Worm (Caenorhabditis elegans) whole organism, L4 larva: ENCODE results near the gene C17F4.2.
A peak's percentile ranks its signal among the peaks of the same experiment; 100 is the strongest.

Experiments
- F26F4.8 ChIP-seq: fragments of 200-800 bp; sonication (Bioruptor generic); conservative IDR thresholded peaks from 2 replicates; pipeline ENCODE4 v1.3.6; 2022; ENCODE audit warnings: missing genetic modification characterization, missing compliant biosample characterization
- F44E2.7 ChIP-seq: fragments of 200-800 bp; sonication (Bioruptor generic); IDR thresholded peaks from 2 replicates; pipeline ENCODE4 v2.1.2; 2022; ENCODE audit warnings: missing genetic modification characterization, missing compliant biosample characterization
- R02D3.7 ChIP-seq: fragments of 150-350 bp; sonication (generic microtip); optimal IDR thresholded peaks from 3 replicates; lab custom pipeline; 2014; ENCODE audit warnings: missing biosample characterization, missing genetic modification characterization
- T20F7.1 ChIP-seq: fragments of 200-800 bp; sonication (Bioruptor generic); optimal IDR thresholded peaks from 2 replicates; lab custom pipeline; 2018; ENCODE audit warnings: mild to moderate bottlenecking, missing genetic modification characterization, missing compliant biosample characterization
- Y75B8A.6 ChIP-seq: fragments of 200-800 bp; sonication (Bioruptor generic); IDR thresholded peaks from 2 replicates; pipeline ENCODE4 v1.3.6; 2022; ENCODE audit warnings: missing genetic modification reagents, missing genetic modification characterization, missing compliant biosample characterization
- aha-1 ChIP-seq: fragments of 150-350 bp; peaks from one replicate; lab custom pipeline; 2014; ENCODE audit warnings: missing biosample characterization, missing genetic modification characterization
- arid-1 ChIP-seq: fragments of 200-800 bp; sonication (Bioruptor generic); conservative IDR thresholded peaks from 2 replicates; pipeline ENCODE4 v1.3.6; 2022; ENCODE audit warnings: missing genetic modification reagents, missing genetic modification characterization, missing compliant biosample characterization
- attf-4 ChIP-seq: sonication (generic microtip); optimal IDR thresholded peaks from 3 replicates; lab custom pipeline; 2017; ENCODE audit warnings: missing biosample characterization, missing genetic modification characterization
- ceh-20 ChIP-seq: fragments of 200-800 bp; sonication (Bioruptor generic); IDR thresholded peaks from 2 replicates; pipeline ENCODE4 v1.3.6; 2022; ENCODE audit warnings: missing genetic modification reagents, missing genetic modification characterization, missing compliant biosample characterization
- ceh-32 ChIP-seq: sonication (generic microtip); optimal IDR thresholded peaks from 2 replicates; lab custom pipeline; 2016; ENCODE audit warnings: mild to moderate bottlenecking, missing genetic modification characterization, missing compliant biosample characterization; ENCODE audit not compliant: poor library complexity
- ceh-82 ChIP-seq: sonication (generic microtip); optimal IDR thresholded peaks from 2 replicates; lab custom pipeline; 2017; ENCODE audit warnings: missing biosample characterization, missing genetic modification characterization
- daf-12 ChIP-seq: fragments of 150-350 bp; optimal IDR thresholded peaks from 2 replicates; lab custom pipeline; 2014; ENCODE audit warnings: missing biosample characterization, missing genetic modification reagents, missing genetic modification characterization
- daf-19 ChIP-seq: fragments of 200-800 bp; sonication (Bioruptor generic); conservative IDR thresholded peaks from 2 replicates; pipeline ENCODE4 v1.3.6; 2022; ENCODE audit warnings: missing genetic modification characterization, missing compliant biosample characterization
- dmd-6 ChIP-seq: fragments of 200-800 bp; sonication (Bioruptor generic); IDR thresholded peaks from 2 replicates; pipeline ENCODE4 v1.3.6; 2022; ENCODE audit warnings: missing genetic modification reagents, missing genetic modification characterization, missing compliant biosample characterization
- egl-27 ChIP-seq: sonication (generic microtip); optimal IDR thresholded peaks from 3 replicates; lab custom pipeline; 2017; ENCODE audit warnings: missing biosample characterization, missing genetic modification reagents, missing genetic modification characterization
- egl-43 ChIP-seq: fragments of 200-800 bp; sonication (Bioruptor generic); IDR thresholded peaks from 2 replicates; pipeline ENCODE4 v1.3.6; 2022; ENCODE audit warnings: missing genetic modification reagents, missing genetic modification characterization, missing compliant biosample characterization
- fkh-10 ChIP-seq: fragments of 150-350 bp; optimal IDR thresholded peaks from 2 replicates; lab custom pipeline; 2014; ENCODE audit warnings: missing biosample characterization, missing genetic modification reagents, missing genetic modification characterization
- fos-1 ChIP-seq: fragments of 150-350 bp; optimal IDR thresholded peaks from 2 replicates; lab custom pipeline; 2014; ENCODE audit warnings: missing biosample characterization, missing genetic modification characterization
- gei-8 ChIP-seq: fragments of 200-800 bp; sonication (Bioruptor generic); optimal IDR thresholded peaks from 2 replicates; lab custom pipeline; 2018; ENCODE audit warnings: mild to moderate bottlenecking, missing genetic modification characterization, missing compliant biosample characterization
- hlh-11 ChIP-seq: fragments of 200-800 bp; sonication (Bioruptor generic); optimal IDR thresholded peaks from 2 replicates; lab custom pipeline; 2018; ENCODE audit warnings: mild to moderate bottlenecking, missing genetic modification characterization, missing compliant biosample characterization
- hlh-30 ChIP-seq: sonication (generic microtip); optimal IDR thresholded peaks from 2 replicates; lab custom pipeline; 2017; ENCODE audit warnings: antibody characterized with exemption, mild to moderate bottlenecking, missing genetic modification characterization, missing compliant biosample characterization; ENCODE audit not compliant: insufficient read depth
- hmg-1.1 ChIP-seq: fragments of 200-800 bp; sonication (Bioruptor generic); IDR thresholded peaks from 2 replicates; pipeline ENCODE4 v1.3.6; 2022; ENCODE audit warnings: missing genetic modification reagents, missing genetic modification characterization, missing compliant biosample characterization
- lin-1 ChIP-seq: fragments of 200-800 bp; sonication (Bioruptor generic); IDR thresholded peaks from 2 replicates; pipeline ENCODE4 v1.3.6; 2022; ENCODE audit warnings: missing genetic modification reagents, missing genetic modification characterization, missing compliant biosample characterization
- lin-15B ChIP-seq: fragments of 150-350 bp; sonication (generic microtip); optimal IDR thresholded peaks from 3 replicates; lab custom pipeline; 2014; ENCODE audit warnings: missing biosample characterization, missing genetic modification characterization
- lin-29 ChIP-seq: fragments of 200-800 bp; sonication (Bioruptor generic); IDR thresholded peaks from 2 replicates; pipeline ENCODE4 v1.3.6; 2022; ENCODE audit warnings: missing genetic modification reagents, missing genetic modification characterization, missing compliant biosample characterization
- lin-38 ChIP-seq: fragments of 200-800 bp; sonication (Bioruptor generic); IDR thresholded peaks from 2 replicates; pipeline ENCODE4 v1.3.6; 2022; ENCODE audit warnings: missing genetic modification reagents, missing genetic modification characterization, missing compliant biosample characterization
- lir-3 ChIP-seq: sonication (generic microtip); optimal IDR thresholded peaks from 2 replicates; lab custom pipeline; 2016; ENCODE audit warnings: mild to moderate bottlenecking, missing genetic modification characterization, missing compliant biosample characterization
- madf-9 ChIP-seq: fragments of 200-800 bp; sonication (Bioruptor generic); conservative IDR thresholded peaks from 2 replicates; pipeline ENCODE4 v1.3.6; 2022; ENCODE audit warnings: missing genetic modification reagents, missing genetic modification characterization, missing compliant biosample characterization
- mdl-1 ChIP-seq, 2 experiments: fragments of 150-350 bp in 1 of 2; sonication (generic microtip) in 1 of 2; optimal IDR thresholded peaks; 2 replicates each; lab custom pipeline; 2014 to 2017; ENCODE audit warnings: missing biosample characterization in 2 of 2, missing genetic modification characterization in 2 of 2
- mxl-2 ChIP-seq: fragments of 200-800 bp; sonication (Bioruptor generic); conservative IDR thresholded peaks from 2 replicates; pipeline ENCODE4 v1.3.6; 2022; ENCODE audit warnings: missing genetic modification reagents, missing genetic modification characterization, missing compliant biosample characterization
- nhr-102 ChIP-seq: sonication (generic microtip); optimal IDR thresholded peaks from 2 replicates; lab custom pipeline; 2016; ENCODE audit warnings: mild to moderate bottlenecking, missing genetic modification characterization, moderate library complexity, missing compliant biosample characterization
- nhr-28 ChIP-seq: fragments of 150-350 bp; optimal IDR thresholded peaks from 2 replicates; lab custom pipeline; 2014; ENCODE audit warnings: missing biosample characterization, missing genetic modification characterization
- nhr-48 ChIP-seq: sonication (generic microtip); optimal IDR thresholded peaks from 2 replicates; lab custom pipeline; 2016; ENCODE audit warnings: mild to moderate bottlenecking, missing genetic modification characterization, missing compliant biosample characterization
- nhr-76 ChIP-seq: fragments of 150-350 bp; optimal IDR thresholded peaks from 2 replicates; lab custom pipeline; 2014; ENCODE audit warnings: missing biosample characterization, missing genetic modification characterization
- pha-4 ChIP-seq, 2 experiments: fragments of 150-350 bp in 1 of 2; fragments of 200-800 bp in 1 of 2; sonication (Bioruptor generic) in 1 of 2; IDR thresholded peaks in 1 of 2; optimal IDR thresholded peaks in 1 of 2; 2 replicates each; pipeline versions ENCODE4 v1.3.6 to Lab custom; 2014 to 2022; ENCODE audit warnings: missing genetic modification characterization in 2 of 2, missing genetic modification reagents in 2 of 2, missing biosample characterization in 1 of 2, missing compliant biosample characterization in 1 of 2
- pqm-1 ChIP-seq: sonication (generic microtip); optimal IDR thresholded peaks from 2 replicates; lab custom pipeline; 2017; ENCODE audit warnings: missing biosample characterization, missing genetic modification characterization
- set-16 ChIP-seq: fragments of 200-800 bp; sonication (Bioruptor generic); IDR thresholded peaks from 2 replicates; pipeline ENCODE4 v1.3.6; 2022; ENCODE audit warnings: missing genetic modification reagents, missing genetic modification characterization, missing compliant biosample characterization
- tag-97 ChIP-seq: fragments of 200-800 bp; sonication (Bioruptor generic); IDR thresholded peaks from 2 replicates; pipeline ENCODE4 v1.3.6; 2022; ENCODE audit warnings: missing genetic modification characterization, missing compliant biosample characterization
- tra-1 ChIP-seq: fragments of 200-800 bp; sonication (Bioruptor generic); IDR thresholded peaks from 2 replicates; pipeline ENCODE4 v1.3.6; 2022; ENCODE audit warnings: missing genetic modification reagents, missing genetic modification characterization, missing compliant biosample characterization
- unc-130 ChIP-seq: sonication (generic microtip); optimal IDR thresholded peaks from 2 replicates; lab custom pipeline; 2016; ENCODE audit warnings: missing genetic modification reagents, missing genetic modification characterization, missing compliant biosample characterization
- unc-39 ChIP-seq: sonication (generic microtip); optimal IDR thresholded peaks from 2 replicates; lab custom pipeline; 2017; ENCODE audit warnings: missing biosample characterization, missing genetic modification characterization
- vab-7 ChIP-seq: fragments of 200-800 bp; sonication (Bioruptor generic); IDR thresholded peaks from 2 replicates; pipeline ENCODE4 v1.3.6; 2022; ENCODE audit warnings: missing genetic modification reagents, missing genetic modification characterization, missing compliant biosample characterization
- zfp-2 ChIP-seq: sonication (generic microtip); optimal IDR thresholded peaks from 2 replicates; lab custom pipeline; 2016; ENCODE audit warnings: mild to moderate bottlenecking, missing genetic modification characterization, missing compliant biosample characterization
- ztf-7 ChIP-seq: fragments of 150-350 bp; optimal IDR thresholded peaks from 2 replicates; lab custom pipeline; 2014; ENCODE audit warnings: missing biosample characterization, missing genetic modification characterization

Gene C17F4.2

DNA sequence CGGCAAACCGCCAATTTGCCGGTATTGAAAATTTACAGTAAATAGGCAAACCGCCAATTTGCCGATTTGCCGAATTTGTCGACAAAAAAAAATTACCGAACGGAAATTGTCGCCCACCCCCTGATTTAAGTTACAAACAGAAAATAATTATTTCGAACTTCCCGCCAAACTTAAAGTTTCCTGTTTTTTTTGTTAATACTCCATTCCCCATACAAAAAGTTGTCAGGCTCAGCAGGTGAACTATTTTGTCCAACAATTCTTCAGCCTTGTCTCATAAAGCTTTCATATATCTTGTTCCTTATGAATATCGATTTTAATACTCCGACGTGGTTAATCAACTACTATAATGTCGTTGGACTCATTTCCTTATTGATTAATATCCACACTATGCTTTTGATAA is 45.1 kb upstream of the C17F4.2 start, which contains the start of gene sri-50:
TSS of gene sri-50 (plus strand) at position 301 of the 400 bp plus-strand sequence.
- TF ChIP-seq F44E2.7 (GFP tag; lab: Robert Waterston, UW) (no peak), F26F4.8 (no peak), aha-1 (tag; lab: Kevin White, UChicago) (peak; percentile 5)

ce11 chrII:3206423-3206989 is 42.0 kb upstream of the C17F4.2 start, which contains the start of the genes ZC239.20 and ZC239.21:
ZC239.20 (minus strand) TSS chrII:3206523.
ZC239.21 (plus strand) TSS chrII:3206939.
- TF ChIP-seq R02D3.7 (tag; lab: Kevin White, UChicago) = no peak

DNA sequence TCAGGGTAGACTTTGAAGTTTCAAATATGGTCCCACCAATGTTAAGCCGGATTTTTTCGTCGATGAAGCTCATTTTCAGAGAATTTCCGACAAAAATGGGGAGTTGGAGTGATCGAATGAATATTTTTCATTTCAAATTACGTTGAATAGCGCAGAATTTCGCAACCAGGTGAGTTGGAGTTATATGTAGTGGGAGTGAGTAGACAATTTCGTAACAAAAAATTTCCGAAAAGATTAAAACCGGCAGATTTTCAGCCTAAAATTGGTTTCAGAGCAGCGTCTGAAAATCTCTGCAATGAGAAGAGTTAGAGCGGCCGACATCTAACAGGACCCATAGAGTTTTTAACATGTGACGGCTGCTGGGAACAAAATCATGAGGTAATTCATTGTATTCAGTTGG is 39.8 kb upstream of the C17F4.2 start, which contains the start of gene sdz-35:
TSS of gene sdz-35 (minus strand) at position 101 of the 400 bp plus-strand sequence.
- TF ChIP-seq egl-27 (tag; lab: Kevin White, UChicago) (no peak), lin-1 (GFP tag; lab: Robert Waterston, UW) (no peak), attf-4 (tag; lab: Kevin White, UChicago) (no peak), dmd-6 (GFP tag; lab: Robert Waterston, UW) (no peak), arid-1 (no peak), ceh-32 (tag; lab: Kevin White, UChicago) (no peak), fkh-10 (no peak), ztf-7 (tag; lab: Kevin White, UChicago) (no peak), gei-8 (GFP tag; lab: Kevin White, UChicago) (no peak), lin-15B (no peak), unc-39 (no peak), nhr-48 (no peak), set-16 (GFP tag; lab: Robert Waterston, UW) (no peak), lin-38 (GFP tag; lab: Robert Waterston, UW) (no peak), mxl-2 (GFP tag; lab: Robert Waterston, UW) (no peak), ceh-82 (tag; lab: Kevin White, UChicago) (no peak), tra-1 (GFP tag; lab: Robert Waterston, UW) (no peak), hlh-30 (no peak), nhr-102 (tag; lab: Kevin White, UChicago) (no peak)
- TF ChIP-seq, all 104 proteins: peak for 0

- no peak for TF ChIP-seq Y75B8A.6 (GFP tag; lab: Robert Waterston, UW)
- no peak for TF ChIP-seq vab-7 (GFP tag; lab: Robert Waterston, UW)
- no peak for TF ChIP-seq lin-38 (GFP tag; lab: Robert Waterston, UW)
- TF ChIP-seq lir-3 (tag; lab: Kevin White, UChicago) = no peak
- TF ChIP-seq hlh-30 = peak; percentile 9
- TF ChIP-seq nhr-48 = no peak
- no peak for TF ChIP-seq zfp-2
- no peak for TF ChIP-seq pqm-1 (tag; lab: Kevin White, UChicago)
- no peak for TF ChIP-seq fkh-10
- no peak for TF ChIP-seq tag-97
- TF ChIP-seq daf-19 (GFP tag; lab: Robert Waterston, UW) = no peak
- TF ChIP-seq hlh-11 (tag; lab: Kevin White, UChicago) = peak; percentile 35
- TF ChIP-seq unc-39 = no peak
- TF ChIP-seq fos-1 (tag; lab: Kevin White, UChicago) = no peak
- no peak for TF ChIP-seq mdl-1 (tag; optimal IDR thresholded peaks at IDR 0.05; lab: Kevin White, UChicago)
- TF ChIP-seq set-16 (GFP tag; lab: Robert Waterston, UW) = no peak
- 0 out of 2 replicates have a peak, but pooled peaks have one; percentile 22 for TF ChIP-seq hmg-1.1
- no peak for TF ChIP-seq lin-1 (GFP tag; lab: Robert Waterston, UW)
- TF ChIP-seq egl-43 (GFP tag; lab: Robert Waterston, UW) = no peak
- TF ChIP-seq madf-9 (GFP tag; lab: Robert Waterston, UW) = no peak
- no peak for TF ChIP-seq mxl-2 (GFP tag; lab: Robert Waterston, UW)
- no peak for TF ChIP-seq nhr-28 (tag; lab: Kevin White, UChicago)
- no peak for TF ChIP-seq daf-12 (tag; lab: Kevin White, UChicago)
- TF ChIP-seq lin-29 = no peak
- TF ChIP-seq unc-130 (GFP tag; lab: Kevin White, UChicago) = no peak
- TF ChIP-seq nhr-76 (tag; lab: Kevin White, UChicago) = no peak
- TF ChIP-seq pha-4 (GFP tag; IDR thresholded peaks at IDR 0.05; lab: Robert Waterston, UW) = no peak
- peak; percentile 22 for TF ChIP-seq pha-4 (tag; optimal IDR thresholded peaks at IDR 0.05; lab: Kevin White, UChicago)
- TF ChIP-seq T20F7.1 = no peak
- TF ChIP-seq ceh-20 = no peak
Observed at ce11 chrII:3209251-3209650, 39.2 kb upstream of the C17F4.2 start, which contains the start of gene ZC239.6. ZC239.6 (plus strand) TSS chrII:3209631.
